Worm (Caenorhabditis elegans) whole organism, young adult: ENCODE results near the gene glt-1.

Experiments
- B0261.1 ChIP-seq: sonication (generic microtip); optimal IDR thresholded peaks from 2 replicates; lab custom pipeline; 2016; ENCODE audit warnings: mild to moderate bottlenecking, missing genetic modification characterization, moderate library complexity, missing compliant biosample characterization
- F22D6.2 ChIP-seq: sonication (generic microtip); optimal IDR thresholded peaks from 2 replicates; lab custom pipeline; 2016; ENCODE audit warnings: mild to moderate bottlenecking, missing genetic modification characterization, missing compliant biosample characterization
- dpff-1 ChIP-seq: sonication (generic microtip); optimal IDR thresholded peaks from 2 replicates; lab custom pipeline; 2017; ENCODE audit warnings: mild to moderate bottlenecking, missing genetic modification characterization, missing compliant biosample characterization
- hmg-1.2 ChIP-seq: fragments of 200-800 bp; sonication (Bioruptor generic); IDR thresholded peaks from 2 replicates; pipeline ENCODE4 v1.3.6; 2022; ENCODE audit warnings: missing genetic modification reagents, missing genetic modification characterization, missing compliant biosample characterization
- lag-1 ChIP-seq: fragments of 200-800 bp; sonication (Bioruptor generic); IDR thresholded peaks from 2 replicates; pipeline ENCODE4 v1.3.6; 2022; ENCODE audit warnings: missing genetic modification reagents, missing genetic modification characterization, missing compliant biosample characterization
- pha-4 ChIP-seq: fragments of 150-350 bp; sonication (generic microtip); optimal IDR thresholded peaks from 2 replicates; lab custom pipeline; 2014; ENCODE audit warnings: missing biosample characterization, missing genetic modification reagents, missing genetic modification characterization
- snpc-4 ChIP-seq, 5 experiments: fragments of 150-350 bp in 1 of 5; sonication (generic microtip) in 4 of 5; optimal IDR thresholded peaks; 2 replicates each; lab custom pipeline; 2014 to 2018; ENCODE audit warnings: missing genetic modification characterization in 5 of 5, missing biosample characterization in 3 of 5, antibody characterized with exemption in 2 of 5, mild to moderate bottlenecking in 2 of 5, missing compliant biosample characterization in 2 of 5, missing genotype in 2 of 5, moderate library complexity in 2 of 5, missing genetic modification reagents in 1 of 5

- TF ChIP-seq lag-1 (GFP tag; lab: Robert Waterston, UW) (no peak), snpc-4 (GFP tag; optimal IDR thresholded peaks at IDR 0.05; lab: Kevin White, UChicago) (no peak), snpc-4 (tag; optimal IDR thresholded peaks at IDR 0.05; lab: Kevin White, UChicago) (no peak), pha-4 (no peak), dpff-1 (no peak), B0261.1 (no peak), F22D6.2 (tag; lab: Kevin White, UChicago) (no peak), hmg-1.2 (GFP tag; lab: Robert Waterston, UW) (no peak)
These were observed 28.6 kb upstream of the glt-1 start for ce11 chrX:3467004-3467761.
